Worm (Caenorhabditis elegans): ENCODE measurements around the gene ZC412.3.

- TF ChIP-seq lir-1 (GFP tag; conservative IDR thresholded peaks at IDR 0.05) (no peak), B0336.3 (GFP tag; IDR thresholded peaks at IDR 0.05) (no peak), T26A5.8 (tag; optimal IDR thresholded peaks at IDR 0.05) (no peak), ZK185.1 (tag; optimal IDR thresholded peaks at IDR 0.05; ENCODE audit: poor library complexity, severe bottlenecking) (no peak), lsl-1 (GFP tag; optimal IDR thresholded peaks at IDR 0.05) (no peak), snpc-4 (GFP tag; optimal IDR thresholded peaks at IDR 0.05) (no peak), snpc-4 (tag; optimal IDR thresholded peaks at IDR 0.05) (no peak), lin-35 (GFP tag; optimal IDR thresholded peaks at IDR 0.05) (no peak), snpc-1.1 (tag; optimal IDR thresholded peaks at IDR 0.05; ENCODE audit: insufficient read depth) (no peak), let-526 (GFP tag; IDR thresholded peaks at IDR 0.05) (no peak)
These were observed 39.1 kb downstream of the ZC412.3 start for ce11 chrV:14832121-14832788.
